Fruit fly (Drosophila melanogaster) whole organism, embryonic: Measurements from ENCODE around the gene Hsp70Ba.

Experiments used
- Abd-B ChIP-seq: fragments of 200-800 bp; sonication (Bioruptor generic); optimal IDR thresholded peaks from 2 replicates; lab custom pipeline; 2018; ENCODE audit warnings: missing biosample characterization, mild to moderate bottlenecking, missing genetic modification characterization, moderate library complexity
- Aef1 ChIP-seq: fragments of 200-800 bp; sonication (Bioruptor generic); IDR thresholded peaks from 3 replicates; pipeline ENCODE4 v1.3.6; 2022; ENCODE audit warnings: missing biosample characterization, missing genetic modification characterization
- Bgb ChIP-seq: fragments of 200-800 bp; sonication (Bioruptor generic); IDR thresholded peaks from 2 replicates; pipeline ENCODE4 v1.3.6; 2022; ENCODE audit warnings: missing biosample characterization, missing genetic modification characterization; ENCODE audit not compliant: partially characterized antibody
- Blimp-1 ChIP-seq: fragments of 200-800 bp; sonication (Bioruptor generic); optimal IDR thresholded peaks from 3 replicates; lab custom pipeline; 2018; ENCODE audit warnings: missing biosample characterization, missing genetic modification characterization, mild to moderate bottlenecking, moderate library complexity, missing genetic modification reagents
- CG10979 ChIP-seq: fragments of 200-800 bp; sonication (Bioruptor generic); optimal IDR thresholded peaks from 2 replicates; lab custom pipeline; 2018; ENCODE audit warnings: missing biosample characterization, mild to moderate bottlenecking, missing genetic modification characterization, moderate library complexity
- CG11696 ChIP-seq: fragments of 200-800 bp; sonication (Bioruptor generic); IDR thresholded peaks from 2 replicates; pipeline ENCODE4 v1.3.6; 2022; ENCODE audit warnings: missing biosample characterization, missing genetic modification characterization
- CG12104 ChIP-seq: fragments of 200-800 bp; sonication (Bioruptor generic); optimal IDR thresholded peaks from 3 replicates; lab custom pipeline; 2016; ENCODE audit warnings: missing biosample characterization, missing genetic modification characterization
- CG18262 ChIP-seq: fragments of 200-800 bp; optimal IDR thresholded peaks from 3 replicates; lab custom pipeline; 2019; ENCODE audit warnings: missing biosample characterization, mild to moderate bottlenecking, missing genetic modification characterization, moderate library complexity
- CG2116 ChIP-seq: fragments of 200-800 bp; sonication (Bioruptor generic); optimal IDR thresholded peaks from 3 replicates; lab custom pipeline; 2018; ENCODE audit warnings: missing biosample characterization, mild to moderate bottlenecking, missing genetic modification characterization
- CG2129 ChIP-seq: fragments of 200-800 bp; sonication (Bioruptor generic); IDR thresholded peaks from 2 replicates; pipeline ENCODE4 v1.3.6; 2022; ENCODE audit warnings: missing biosample characterization, missing genetic modification characterization; ENCODE audit not compliant: partially characterized antibody
- CG2678 ChIP-seq: fragments of 200-800 bp; sonication (Bioruptor generic); optimal IDR thresholded peaks from 3 replicates; lab custom pipeline; 2019; ENCODE audit warnings: missing biosample characterization, mild to moderate bottlenecking, missing genetic modification characterization, moderate library complexity
- CG30403 ChIP-seq: fragments of 200-800 bp; sonication (Bioruptor generic); optimal IDR thresholded peaks from 3 replicates; lab custom pipeline; 2016; ENCODE audit warnings: missing biosample characterization, missing genetic modification characterization
- CG3065 ChIP-seq: fragments of 200-800 bp; sonication (Bioruptor generic); optimal IDR thresholded peaks from 2 replicates; lab custom pipeline; 2016; ENCODE audit warnings: missing biosample characterization, missing genetic modification characterization
- CG31365 ChIP-seq: fragments of 200-800 bp; sonication (Bioruptor generic); optimal IDR thresholded peaks from 2 replicates; lab custom pipeline; 2018; ENCODE audit warnings: missing biosample characterization, mild to moderate bottlenecking, missing genetic modification characterization
- CG31441 ChIP-seq: fragments of 200-800 bp; sonication (Bioruptor generic); IDR thresholded peaks from 2 replicates; pipeline ENCODE4 v1.3.6; 2022; ENCODE audit warnings: missing biosample characterization, missing genetic modification characterization
- CG34224 ChIP-seq: fragments of 200-800 bp; sonication (Bioruptor generic); IDR thresholded peaks from 3 replicates; pipeline ENCODE4 v1.3.6; 2022; ENCODE audit warnings: missing biosample characterization, missing genetic modification characterization; ENCODE audit not compliant: partially characterized antibody
- CG3847 ChIP-seq: fragments of 200-800 bp; sonication (Bioruptor generic); IDR thresholded peaks from 2 replicates; pipeline ENCODE4 v1.3.6; 2022; ENCODE audit warnings: missing biosample characterization, missing genetic modification characterization
- CG4328 ChIP-seq: fragments of 200-800 bp; sonication (Bioruptor generic); optimal IDR thresholded peaks from 3 replicates; lab custom pipeline; 2017; ENCODE audit warnings: missing biosample characterization, missing genetic modification reagents, missing genetic modification characterization
- CG4707 ChIP-seq: fragments of 200-800 bp; sonication (Bioruptor generic); optimal IDR thresholded peaks from 2 replicates; lab custom pipeline; 2018; ENCODE audit warnings: missing biosample characterization, mild to moderate bottlenecking, missing genetic modification characterization, moderate library complexity
- CG6689 ChIP-seq: fragments of 200-800 bp; sonication (Bioruptor generic); IDR thresholded peaks from 2 replicates; pipeline ENCODE4 v1.3.6; 2022; ENCODE audit warnings: missing biosample characterization, missing genetic modification characterization
- CG7786 ChIP-seq: fragments of 200-800 bp; sonication (Bioruptor generic); optimal IDR thresholded peaks from 2 replicates; lab custom pipeline; 2016; ENCODE audit warnings: missing biosample characterization, missing genetic modification characterization
- CG8281 ChIP-seq: fragments of 200-800 bp; sonication (Bioruptor generic); optimal IDR thresholded peaks from 2 replicates; lab custom pipeline; 2018; ENCODE audit warnings: missing biosample characterization, mild to moderate bottlenecking, missing genetic modification characterization, moderate library complexity
- CG8359 ChIP-seq: fragments of 200-800 bp; sonication (Bioruptor generic); optimal IDR thresholded peaks from 2 replicates; lab custom pipeline; 2017; ENCODE audit warnings: missing biosample characterization, mild to moderate bottlenecking, missing genetic modification characterization, borderline replicate concordance
- CG9876 ChIP-seq: fragments of 200-800 bp; sonication (Bioruptor generic); optimal IDR thresholded peaks from 2 replicates; lab custom pipeline; 2016; ENCODE audit warnings: missing biosample characterization, missing genetic modification characterization
- D ChIP-seq, 2 experiments: fragments of 200-800 bp in 1 of 2; fragments of >200 bp in 1 of 2; sonication (Bioruptor generic) in 1 of 2; optimal IDR thresholded peaks; 2 replicates in 1 of 2; 3 replicates in 1 of 2; lab custom pipeline; 2017; ENCODE audit warnings: mild to moderate bottlenecking in 1 of 2, missing biosample characterization in 1 of 2, missing genetic modification characterization in 1 of 2, missing genetic modification reagents in 1 of 2
- D19A ChIP-seq: fragments of 200-800 bp; optimal IDR thresholded peaks from 3 replicates; lab custom pipeline; 2019; ENCODE audit warnings: missing biosample characterization, mild to moderate bottlenecking, missing genetic modification characterization, moderate library complexity
- GATAe ChIP-seq: fragments of 200-800 bp; sonication (Bioruptor generic); conservative IDR thresholded peaks from 2 replicates; pipeline ENCODE4 v1.3.6; 2022; ENCODE audit warnings: missing biosample characterization, missing genetic modification characterization
- HHEX ChIP-seq: fragments of 200-800 bp; sonication (Bioruptor generic); optimal IDR thresholded peaks from 3 replicates; lab custom pipeline; 2017; ENCODE audit warnings: missing biosample characterization, mild to moderate bottlenecking, missing genetic modification characterization, missing genetic modification reagents
- HmgZ ChIP-seq: fragments of 200-800 bp; sonication (Bioruptor generic); optimal IDR thresholded peaks from 2 replicates; lab custom pipeline; 2018; ENCODE audit warnings: missing biosample characterization, mild to moderate bottlenecking, missing genetic modification characterization
- MESR4 ChIP-seq: fragments of 200-800 bp; sonication (Bioruptor generic); optimal IDR thresholded peaks from 2 replicates; lab custom pipeline; 2018; ENCODE audit warnings: missing biosample characterization, mild to moderate bottlenecking, missing genetic modification characterization, moderate library complexity
- Mes4 ChIP-seq: fragments of 200-800 bp; sonication (Bioruptor generic); optimal IDR thresholded peaks from 2 replicates; lab custom pipeline; 2016; ENCODE audit warnings: missing biosample characterization, missing genetic modification characterization
- NfI ChIP-seq: fragments of 200-800 bp; sonication (Bioruptor generic); optimal IDR thresholded peaks from 3 replicates; lab custom pipeline; 2018; ENCODE audit warnings: missing biosample characterization, mild to moderate bottlenecking, missing genetic modification characterization, moderate library complexity
- Poxn ChIP-seq: fragments of 200-800 bp; sonication (Bioruptor generic); IDR thresholded peaks from 2 replicates; pipeline ENCODE4 v1.3.6; 2022; ENCODE audit warnings: missing biosample characterization, missing genetic modification characterization
- Side ChIP-seq: fragments of 200-800 bp; sonication (Bioruptor generic); optimal IDR thresholded peaks from 2 replicates; lab custom pipeline; 2016; ENCODE audit warnings: missing biosample characterization, missing genetic modification characterization
- Trl ChIP-seq, 3 experiments: fragments of >200 bp in 2 of 3; fragments of 200-800 bp in 1 of 3; sonication (Bioruptor generic) in 1 of 3; optimal IDR thresholded peaks; 2 replicates in 1 of 3; 3 replicates in 2 of 3; lab custom pipeline; 2016 to 2017; ENCODE audit warnings: missing biosample characterization in 1 of 3, missing genetic modification characterization in 1 of 3
- ab ChIP-seq: fragments of 200-800 bp; sonication (Bioruptor generic); optimal IDR thresholded peaks from 2 replicates; lab custom pipeline; 2016; ENCODE audit warnings: missing biosample characterization, missing genetic modification characterization
- ara ChIP-seq: fragments of 200-800 bp; sonication (Bioruptor generic); IDR thresholded peaks from 2 replicates; pipeline ENCODE4 v1.3.6; 2022; ENCODE audit warnings: missing biosample characterization, missing genetic modification characterization
- bab2 ChIP-seq: fragments of 200-800 bp; sonication (Bioruptor generic); optimal IDR thresholded peaks from 2 replicates; lab custom pipeline; 2016; ENCODE audit warnings: missing biosample characterization, missing genetic modification characterization
- dimm ChIP-seq: fragments of 200-800 bp; sonication (Bioruptor generic); IDR thresholded peaks from 2 replicates; pipeline ENCODE4 v1.3.6; 2022; ENCODE audit warnings: missing biosample characterization, missing genetic modification characterization
- emc ChIP-seq: fragments of 200-800 bp; sonication (Bioruptor generic); optimal IDR thresholded peaks from 2 replicates; lab custom pipeline; 2016; ENCODE audit warnings: missing biosample characterization, missing genetic modification characterization
- en ChIP-seq: fragments of 200-800 bp; sonication (Bioruptor generic); optimal IDR thresholded peaks from 2 replicates; lab custom pipeline; 2016; ENCODE audit warnings: missing biosample characterization, missing genetic modification characterization
- ewg ChIP-seq: fragments of 200-800 bp; sonication (Bioruptor generic); optimal IDR thresholded peaks from 3 replicates; lab custom pipeline; 2017; ENCODE audit warnings: mild to moderate bottlenecking, missing biosample characterization, missing genetic modification reagents, missing genetic modification characterization
- klu ChIP-seq: fragments of 200-800 bp; sonication (Bioruptor generic); IDR thresholded peaks from 2 replicates; pipeline ENCODE4 v1.3.6; 2022; ENCODE audit warnings: missing biosample characterization, missing genetic modification characterization
- kni ChIP-seq: fragments of 200-800 bp; sonication (Bioruptor generic); optimal IDR thresholded peaks from 3 replicates; lab custom pipeline; 2017; ENCODE audit warnings: mild to moderate bottlenecking, missing biosample characterization, missing genetic modification reagents, missing genetic modification characterization
- nerfin-1 ChIP-seq: fragments of 200-800 bp; sonication (Bioruptor generic); optimal IDR thresholded peaks from 3 replicates; lab custom pipeline; 2019; ENCODE audit warnings: missing biosample characterization, mild to moderate bottlenecking, missing genetic modification characterization, moderate library complexity
- pzg ChIP-seq: fragments of 200-800 bp; sonication (Bioruptor generic); optimal IDR thresholded peaks from 3 replicates; lab custom pipeline; 2018; ENCODE audit warnings: missing biosample characterization, mild to moderate bottlenecking, missing genetic modification characterization, moderate library complexity
- row ChIP-seq: fragments of 200-800 bp; sonication (Bioruptor generic); IDR thresholded peaks from 3 replicates; pipeline ENCODE4 v1.3.6; 2022; ENCODE audit warnings: missing biosample characterization, missing genetic modification characterization
- sna ChIP-seq: fragments of 200-800 bp; sonication (Bioruptor generic); IDR thresholded peaks from 2 replicates; pipeline ENCODE4 v1.3.6; 2022; ENCODE audit warnings: missing biosample characterization, missing genetic modification characterization; ENCODE audit not compliant: partially characterized antibody
- zen2 ChIP-seq: fragments of 200-800 bp; sonication (Bioruptor generic); IDR thresholded peaks from 3 replicates; pipeline ENCODE4 v1.3.6; 2022; ENCODE audit warnings: missing biosample characterization, missing genetic modification characterization; ENCODE audit not compliant: partially characterized antibody

Gene Hsp70Ba

dm6 chr3R:12459879-12460522 lies 7.6 kb downstream of the Hsp70Ba start, which contains the start of the genes CG5961 and Polr3C (continued):
- peak; percentile 71 for TF ChIP-seq CG2116 (GFP tag; lab: Kevin White, UChicago)
- no peak for TF ChIP-seq CG31365 (tag; lab: Kevin White, UChicago)
- no peak; the same call in 1 of the 2 replicates for TF ChIP-seq sna
- TF ChIP-seq CG10979 (tag; lab: Kevin White, UChicago) = no peak
- TF ChIP-seq CG6689 = no peak
- TF ChIP-seq HmgZ (tag; lab: Kevin White, UChicago) = peak; percentile 24
- no peak for TF ChIP-seq Abd-B (GFP tag; lab: Kevin White, UChicago)
- no peak for TF ChIP-seq Aef1
- TF ChIP-seq CG11696 (GFP tag; lab: Robert Waterston, UW) = no peak
- TF ChIP-seq CG2129 (GFP tag; lab: Robert Waterston, UW) = 0 out of 2 replicates have a peak, but pooled peaks have one; percentile 25
- no peak for TF ChIP-seq CG31441
- no peak for TF ChIP-seq klu
- TF ChIP-seq GATAe (GFP tag; lab: Robert Waterston, UW) = no peak
- TF ChIP-seq pzg (GFP tag; lab: Kevin White, UChicago) = peak; percentile 63
- no peak for TF ChIP-seq bab2 (GFP tag; lab: Kevin White, UChicago)
- TF ChIP-seq CG8281 (tag; lab: Kevin White, UChicago) = no peak
- no peak for TF ChIP-seq Trl (optimal IDR thresholded peaks at IDR 0.05; lab: Kevin White, UChicago)
- TF ChIP-seq Trl (GFP tag; optimal IDR thresholded peaks at IDR 0.05; lab: Kevin White, UChicago) = no peak
- TF ChIP-seq CG12104 (GFP tag; lab: Kevin White, UChicago) = no peak
- no peak for TF ChIP-seq Poxn (GFP tag; lab: Robert Waterston, UW)
- no peak for TF ChIP-seq CG4328 (GFP tag; lab: Kevin White, UChicago)
- TF ChIP-seq CG2678 = no peak
- TF ChIP-seq zen2 (GFP tag; lab: Robert Waterston, UW) = no peak
- TF ChIP-seq CG9876 (GFP tag; lab: Kevin White, UChicago) = no peak
- no peak for TF ChIP-seq ewg
- TF ChIP-seq CG8359 = no peak
- no peak for TF ChIP-seq HHEX
- no peak for TF ChIP-seq CG3847 (GFP tag; lab: Robert Waterston, UW)
- no peak for TF ChIP-seq ab (GFP tag; lab: Kevin White, UChicago)
- no peak for TF ChIP-seq Mes4 (GFP tag; lab: Kevin White, UChicago)
- no peak for TF ChIP-seq CG30403 (GFP tag; lab: Kevin White, UChicago)
- no peak for TF ChIP-seq D (optimal IDR thresholded peaks at IDR 0.05; lab: Kevin White, UChicago)
- no peak for TF ChIP-seq D (GFP tag; optimal IDR thresholded peaks at IDR 0.05; lab: Kevin White, UChicago)
- no peak for TF ChIP-seq Blimp-1 (GFP tag; lab: Kevin White, UChicago)
- TF ChIP-seq kni = no peak
- TF ChIP-seq Bgb (GFP tag; lab: Robert Waterston, UW) = no peak
- no peak for TF ChIP-seq nerfin-1 (tag; lab: Kevin White, UChicago)
- TF ChIP-seq D19A = peak; percentile 61
- TF ChIP-seq CG7786 (GFP tag; lab: Kevin White, UChicago) = no peak
- TF ChIP-seq MESR4 (GFP tag; lab: Kevin White, UChicago) = peak; percentile 71
- TF ChIP-seq CG18262 (tag; lab: Kevin White, UChicago) = no peak
- no peak for TF ChIP-seq NfI (GFP tag; lab: Kevin White, UChicago)
- no peak for TF ChIP-seq en (GFP tag; lab: Kevin White, UChicago)
- no peak for TF ChIP-seq CG3065 (GFP tag; lab: Kevin White, UChicago)
- no peak for TF ChIP-seq row (GFP tag; lab: Robert Waterston, UW)
- no peak for TF ChIP-seq emc
- TF ChIP-seq ara (GFP tag; lab: Robert Waterston, UW) = no peak
- TF ChIP-seq Side (GFP tag; lab: Kevin White, UChicago) = no peak
- TF ChIP-seq CG34224 (GFP tag; lab: Robert Waterston, UW) = no peak
- no peak for TF ChIP-seq dimm
- no peak for TF ChIP-seq CG4707
